Worm (Caenorhabditis elegans): Measurements from ENCODE around the gene F13H8.6.
A peak's percentile ranks its signal among the peaks of the same experiment; 100 is the strongest.

Gene F13H8.6

DNA sequence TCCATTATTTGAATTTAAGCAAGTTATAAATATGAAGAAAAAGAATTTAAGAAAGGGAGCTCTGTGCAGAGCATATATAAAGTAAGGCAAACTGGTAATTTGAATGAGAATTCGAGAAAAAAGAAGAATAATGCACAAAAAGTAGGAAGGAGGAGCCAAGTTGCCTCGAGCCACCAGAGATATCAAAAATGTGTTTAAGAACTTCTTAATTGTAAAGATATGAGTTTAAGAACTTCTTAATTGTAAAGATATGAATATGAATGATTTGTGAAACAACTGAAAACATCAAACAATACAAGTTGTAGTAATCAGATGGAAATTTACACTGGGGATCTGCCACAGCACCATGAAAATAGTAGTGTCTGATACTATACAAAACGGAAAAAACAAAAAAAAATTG lies at the start of gene F13H8.6:
Gene F13H8.6, minus strand, starts transcription at position 101 of the 400 bp plus-strand sequence.
- TF ChIP-seq nhr-43 (tag; optimal IDR thresholded peaks at IDR 0.05; ENCODE audit: poor library complexity, severe bottlenecking) (no peak), zag-1 (tag; optimal IDR thresholded peaks at IDR 0.05) (no peak), daf-12 (tag; optimal IDR thresholded peaks at IDR 0.05) (no peak), jun-1 (tag; optimal IDR thresholded peaks at IDR 0.05) (no peak), egl-27 (tag; optimal IDR thresholded peaks at IDR 0.05) (no peak), snpc-4 (tag; optimal IDR thresholded peaks at IDR 0.05) (no peak), hmg-11 (tag; optimal IDR thresholded peaks at IDR 0.05) (no peak), lin-39 (tag; optimal IDR thresholded peaks at IDR 0.05) (no peak), nhr-77 (tag; optimal IDR thresholded peaks at IDR 0.05) (no peak), lin-15B (tag; optimal IDR thresholded peaks at IDR 0.05) (no peak), lsy-12 (tag; optimal IDR thresholded peaks at IDR 0.05) (no peak), nfya-1 (tag; optimal IDR thresholded peaks at IDR 0.05; ENCODE audit: insufficient read depth) (no peak), unc-62 (GFP tag; optimal IDR thresholded peaks at IDR 0.05) (no peak), mdl-1 (tag; optimal IDR thresholded peaks at IDR 0.05) (no peak), elt-3 (tag; optimal IDR thresholded peaks at IDR 0.05) (no peak), ceh-82 (tag; optimal IDR thresholded peaks at IDR 0.05) (no peak)

DNA sequence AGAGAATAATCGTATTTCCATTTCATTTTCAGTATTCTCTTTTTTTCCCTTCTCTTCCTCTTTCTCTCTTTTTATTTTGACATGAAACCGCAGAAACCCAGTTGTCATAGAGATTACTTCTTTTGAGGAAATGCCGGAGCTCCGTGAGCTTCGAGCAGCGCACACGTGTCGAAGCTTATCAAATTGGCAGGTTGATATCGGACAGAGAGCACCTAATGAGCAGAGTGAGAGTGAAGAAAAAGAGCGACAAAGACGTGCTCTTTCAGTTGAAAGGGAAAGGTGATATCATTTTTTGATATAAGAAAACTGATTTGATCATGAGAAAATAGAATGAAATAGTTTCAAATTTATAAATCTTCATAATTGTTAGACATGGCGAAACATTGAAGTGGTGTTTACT lies 48.6 kb upstream of the F13H8.6 start, which contains the start of gene C32D5.14:
Gene C32D5.14, plus strand, starts transcription at position 131 of the 400 bp plus-strand sequence.
- TF ChIP-seq egl-27 (tag; optimal IDR thresholded peaks at IDR 0.05) (no peak), pqm-1 (tag; optimal IDR thresholded peaks at IDR 0.05) (peak; percentile 56), elt-2 (tag; optimal IDR thresholded peaks at IDR 0.05) (peak; percentile 67), unc-39 (tag; optimal IDR thresholded peaks at IDR 0.05) (no peak), nhr-11 (tag; optimal IDR thresholded peaks at IDR 0.05) (peak; percentile 18)

DNA sequence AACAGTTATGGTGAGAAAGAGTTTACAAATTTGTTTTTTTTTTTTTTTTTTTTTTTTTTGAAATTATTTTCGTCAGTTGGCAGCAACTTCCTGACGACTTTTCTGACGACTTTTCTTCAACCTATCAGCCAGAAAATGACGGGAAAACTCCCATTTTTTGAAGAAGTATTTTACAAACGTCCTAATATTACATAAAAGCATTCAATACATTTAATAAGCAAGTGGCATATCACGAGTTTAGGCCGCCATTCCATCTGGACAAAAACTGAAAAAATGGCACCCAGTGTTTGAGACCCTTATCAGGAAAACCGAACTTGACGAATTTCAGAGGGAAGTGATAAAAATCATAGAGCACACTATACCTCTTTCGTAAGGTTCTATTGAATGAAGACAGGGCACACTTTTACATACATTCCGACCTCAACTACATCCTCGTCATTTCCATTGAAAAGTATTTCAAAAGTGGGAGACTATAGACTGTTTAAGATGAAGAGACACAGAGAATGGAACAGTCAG lies 48.0 kb upstream of the F13H8.6 start:
- TF ChIP-seq elt-2 (tag; optimal IDR thresholded peaks at IDR 0.05), result peak; percentile 64
- no peak for TF ChIP-seq ceh-16 (tag; optimal IDR thresholded peaks at IDR 0.05)

ce11 chrII:6333887-6334286 lies 47.1 kb upstream of the F13H8.6 start, which contains the start of gene ttc-39B:
Gene ttc-39B (minus strand): TSS chrII:6333987.
- TF ChIP-seq nhr-76 (tag; optimal IDR thresholded peaks at IDR 0.05) (no peak), egl-27 (tag; optimal IDR thresholded peaks at IDR 0.05) (no peak), daf-12 (tag; optimal IDR thresholded peaks at IDR 0.05) (no peak), egl-5 (tag; optimal IDR thresholded peaks at IDR 0.05) (no peak), pqm-1 (tag; optimal IDR thresholded peaks at IDR 0.05) (no peak), ceh-16 (tag; optimal IDR thresholded peaks at IDR 0.05) (no peak)

- peak; percentile 94 for TF ChIP-seq pha-4 (tag; optimal IDR thresholded peaks at IDR 0.05)
- peak; percentile 78 for TF ChIP-seq elt-1 (tag; optimal IDR thresholded peaks at IDR 0.05)
- peak; percentile 75 for TF ChIP-seq ceh-82 (tag; optimal IDR thresholded peaks at IDR 0.05)
- TF ChIP-seq nhr-43 (tag; optimal IDR thresholded peaks at IDR 0.05; ENCODE audit: poor library complexity, severe bottlenecking), result peak; percentile 78
- no peak for TF ChIP-seq fos-1 (tag; optimal IDR thresholded peaks at IDR 0.05)
- peak; percentile 42 for TF ChIP-seq pqm-1 (tag; optimal IDR thresholded peaks at IDR 0.05)
- TF ChIP-seq nhr-23 (tag; optimal IDR thresholded peaks at IDR 0.05), result peak; percentile 89
- no peak for TF ChIP-seq unc-39 (tag; optimal IDR thresholded peaks at IDR 0.05)
- no peak for TF ChIP-seq nhr-12 (tag; optimal IDR thresholded peaks at IDR 0.05)
- no peak for TF ChIP-seq nhr-237 (tag; optimal IDR thresholded peaks at IDR 0.05)
- peak; percentile 49 for TF ChIP-seq skn-1 (tag; optimal IDR thresholded peaks at IDR 0.05)
- peak; percentile 91 for TF ChIP-seq tbx-2 (tag; optimal IDR thresholded peaks at IDR 0.05)
- peak; percentile 93 for TF ChIP-seq lin-39 (tag; optimal IDR thresholded peaks at IDR 0.05)
- TF ChIP-seq zag-1 (tag; optimal IDR thresholded peaks at IDR 0.05), result peak; percentile 27
- TF ChIP-seq nhr-76 (tag; optimal IDR thresholded peaks at IDR 0.05), result no peak
- peak; percentile 96 for TF ChIP-seq hmg-11 (tag; optimal IDR thresholded peaks at IDR 0.05)
- TF ChIP-seq daf-12 (tag; optimal IDR thresholded peaks at IDR 0.05), result no peak
- peak; percentile 80 for TF ChIP-seq nhr-11 (tag; optimal IDR thresholded peaks at IDR 0.05)
- no peak for TF ChIP-seq nhr-28 (tag; optimal IDR thresholded peaks at IDR 0.05)
- peak; percentile 68 for TF ChIP-seq ztf-4 (tag; optimal IDR thresholded peaks at IDR 0.05)
- no peak for TF ChIP-seq sea-2 (GFP tag; optimal IDR thresholded peaks at IDR 0.05)
- TF ChIP-seq lin-15B (tag; optimal IDR thresholded peaks at IDR 0.05), result peak; percentile 91
- TF ChIP-seq ceh-28 (tag; optimal IDR thresholded peaks at IDR 0.05), result peak; percentile 68
- no peak for TF ChIP-seq ceh-9 (tag; optimal IDR thresholded peaks at IDR 0.05)
- peak; percentile 94 for TF ChIP-seq snpc-4 (tag; optimal IDR thresholded peaks at IDR 0.05)
- TF ChIP-seq ceh-16 (tag; optimal IDR thresholded peaks at IDR 0.05), result no peak
- no peak for TF ChIP-seq mml-1 (tag; optimal IDR thresholded peaks at IDR 0.05)
- TF ChIP-seq nhr-67 (tag; optimal IDR thresholded peaks at IDR 0.05), result no peak
- TF ChIP-seq ztf-11 (tag; optimal IDR thresholded peaks at IDR 0.05), result no peak
- TF ChIP-seq jun-1 (tag; optimal IDR thresholded peaks at IDR 0.05), result peak; percentile 90
- TF ChIP-seq aly-2 (tag; optimal IDR thresholded peaks at IDR 0.05), result no peak
- TF ChIP-seq fkh-10 (GFP tag; optimal IDR thresholded peaks at IDR 0.05), result peak; percentile 64
- TF ChIP-seq eor-1 (tag; optimal IDR thresholded peaks at IDR 0.05), result no peak
- peak; percentile 72 for TF ChIP-seq mdl-1 (tag; optimal IDR thresholded peaks at IDR 0.05)
These were observed 44.6 kb upstream of the F13H8.6 start, which contains the start of gene set-4 for ce11 chrII:6331222-6331830. Gene set-4 (minus strand): TSS chrII:6331341.

Data from whole organism, L3 larva.